Fruit fly (Drosophila melanogaster) whole organism, adult: Measurements from ENCODE around the gene CG13856.

Source experiments
- CG11617 ChIP-seq: fragments of 200-800 bp; sonication (Bioruptor generic); optimal IDR thresholded peaks from 2 replicates; lab custom pipeline; 2017; ENCODE audit warnings: mild to moderate bottlenecking, missing biosample characterization, missing genetic modification reagents, missing genetic modification characterization
- CG12768 ChIP-seq: fragments of 200-800 bp; sonication (Bioruptor generic); optimal IDR thresholded peaks from 2 replicates; lab custom pipeline; 2017; ENCODE audit warnings: missing biosample characterization, missing genetic modification characterization, mild to moderate bottlenecking, moderate library complexity, missing genetic modification reagents
- CG14711 ChIP-seq: fragments of 200-800 bp; sonication (Bioruptor generic); optimal IDR thresholded peaks from 2 replicates; lab custom pipeline; 2018; ENCODE audit warnings: missing biosample characterization, mild to moderate bottlenecking, missing genetic modification characterization, moderate library complexity
- CG1620 ChIP-seq: fragments of 200-800 bp; sonication (Bioruptor generic); optimal IDR thresholded peaks from 2 replicates; lab custom pipeline; 2016; ENCODE audit warnings: missing biosample characterization, missing genetic modification characterization
- CG33017 ChIP-seq: fragments of 200-800 bp; sonication (Bioruptor generic); optimal IDR thresholded peaks from 2 replicates; lab custom pipeline; 2018; ENCODE audit warnings: missing biosample characterization, mild to moderate bottlenecking, missing genetic modification characterization, moderate library complexity
- CG5204 ChIP-seq: fragments of 200-800 bp; sonication (Bioruptor generic); optimal IDR thresholded peaks from 2 replicates; lab custom pipeline; 2016; ENCODE audit warnings: missing biosample characterization, missing genetic modification characterization
- CG7045 ChIP-seq: fragments of 200-800 bp; sonication (Bioruptor generic); optimal IDR thresholded peaks from 2 replicates; lab custom pipeline; 2017; ENCODE audit warnings: missing biosample characterization, mild to moderate bottlenecking, missing genetic modification characterization
- CG7101 ChIP-seq: fragments of 200-800 bp; sonication (Bioruptor generic); optimal IDR thresholded peaks from 2 replicates; lab custom pipeline; 2018; ENCODE audit warnings: missing biosample characterization, mild to moderate bottlenecking, missing genetic modification characterization, moderate library complexity
- Clk ChIP-seq: fragments of 200-800 bp; sonication (Bioruptor generic); optimal IDR thresholded peaks from 2 replicates; lab custom pipeline; 2017; ENCODE audit warnings: missing biosample characterization, missing genetic modification characterization
- Crg-1 ChIP-seq: fragments of 200-800 bp; sonication (Bioruptor generic); optimal IDR thresholded peaks from 2 replicates; lab custom pipeline; 2016; ENCODE audit warnings: missing biosample characterization, missing genetic modification characterization
- Hr96 ChIP-seq: fragments of 200-800 bp; sonication (Bioruptor generic); optimal IDR thresholded peaks from 2 replicates; lab custom pipeline; 2016; ENCODE audit warnings: missing biosample characterization, missing genetic modification characterization
- Mnt ChIP-seq: fragments of 200-800 bp; sonication (Bioruptor generic); optimal IDR thresholded peaks from 2 replicates; lab custom pipeline; 2016; ENCODE audit warnings: missing biosample characterization, mild to moderate bottlenecking, missing genetic modification characterization
- bab1 ChIP-seq: fragments of 200-800 bp; sonication (Bioruptor generic); optimal IDR thresholded peaks from 3 replicates; lab custom pipeline; 2019; ENCODE audit warnings: missing biosample characterization, mild to moderate bottlenecking, missing genetic modification characterization, moderate library complexity
- cic ChIP-seq: fragments of 200-800 bp; sonication (Bioruptor generic); optimal IDR thresholded peaks from 2 replicates; lab custom pipeline; 2017; ENCODE audit warnings: missing biosample characterization, mild to moderate bottlenecking, missing genetic modification characterization, moderate library complexity
- cnc ChIP-seq, 2 experiments: fragments of >200 bp; optimal IDR thresholded peaks; 2 replicates each; lab custom pipeline; 2017
- kay ChIP-seq: fragments of 200-800 bp; sonication (Bioruptor generic); peaks from one replicate; lab custom pipeline; 2016; ENCODE audit warnings: missing biosample characterization, missing genetic modification characterization, borderline replicate concordance
- ovo ChIP-seq: fragments of 200-800 bp; sonication (Bioruptor generic); optimal IDR thresholded peaks from 2 replicates; lab custom pipeline; 2016; ENCODE audit warnings: missing biosample characterization, missing genetic modification characterization
- pad ChIP-seq: fragments of 200-800 bp; sonication (Bioruptor generic); optimal IDR thresholded peaks from 3 replicates; lab custom pipeline; 2017; ENCODE audit warnings: missing biosample characterization, missing genetic modification characterization, mild to moderate bottlenecking, moderate library complexity, missing genetic modification reagents
- tj ChIP-seq: fragments of 200-800 bp; sonication (Bioruptor generic); optimal IDR thresholded peaks from 3 replicates; lab custom pipeline; 2017; ENCODE audit warnings: missing biosample characterization, mild to moderate bottlenecking, missing genetic modification characterization, moderate library complexity
- toe ChIP-seq: fragments of 200-800 bp; sonication (Bioruptor generic); optimal IDR thresholded peaks from 2 replicates; lab custom pipeline; 2016; ENCODE audit warnings: missing biosample characterization, missing genetic modification characterization

The CG13856 gene

dm6 chr3R:22365660-22366195, 36.7 kb upstream of the CG13856 start, which contains the start of gene CG5382:
CG5382 (minus strand) TSS chr3R:22365983.
- TF ChIP-seq Crg-1 (GFP tag; lab: Kevin White, UChicago) (no peak), bab1 (GFP tag; lab: Kevin White, UChicago) (peak; percentile 72), CG33017 (no peak), Mnt (GFP tag; lab: Kevin White, UChicago) (no peak), CG5204 (no peak), ovo (GFP tag; lab: Kevin White, UChicago) (no peak)

- peak; percentile 52 for TF ChIP-seq CG14711 (tag; lab: Kevin White, UChicago)
- TF ChIP-seq pad = peak; percentile 16
- TF ChIP-seq ovo (GFP tag; lab: Kevin White, UChicago) = peak; percentile 25
- peak; percentile 48 for TF ChIP-seq CG7101 (tag; lab: Kevin White, UChicago)
- TF ChIP-seq CG33017 = no peak
- TF ChIP-seq tj (GFP tag; lab: Kevin White, UChicago) = peak; percentile 95
- TF ChIP-seq CG1620 (GFP tag; lab: Kevin White, UChicago) = peak; percentile 39
- peak; percentile 34 for TF ChIP-seq Mnt (GFP tag; lab: Kevin White, UChicago)
- peak; percentile 32 for TF ChIP-seq Hr96 (GFP tag; lab: Kevin White, UChicago)
- peak; percentile 35 for TF ChIP-seq CG11617 (GFP tag; lab: Kevin White, UChicago)
- no peak for TF ChIP-seq cic (GFP tag; lab: Kevin White, UChicago)
- peak; percentile 37 for TF ChIP-seq CG12768
- peak; percentile 25 for TF ChIP-seq toe (GFP tag; lab: Kevin White, UChicago)
- TF ChIP-seq CG5204 = no peak
Measured at dm6 chr3R:22367126-22368076, 35.1 kb upstream of the CG13856 start, which contains the start of the genes Polr3F and PyK. Polr3F (minus strand) TSS chr3R:22367373. PyK (plus strand) TSS chr3R:22367536.

- peak; percentile 24 for TF ChIP-seq CG7045 (GFP tag; lab: Kevin White, UChicago)
- no peak for TF ChIP-seq Hr96 (GFP tag; lab: Kevin White, UChicago)
- no peak for TF ChIP-seq toe (GFP tag; lab: Kevin White, UChicago)
- no peak for TF ChIP-seq Crg-1 (GFP tag; lab: Kevin White, UChicago)
- TF ChIP-seq bab1 (GFP tag; lab: Kevin White, UChicago) = no peak
- TF ChIP-seq CG12768 = no peak
- no peak for TF ChIP-seq ovo (GFP tag; lab: Kevin White, UChicago)
- peak; percentile 26 for TF ChIP-seq CG33017
- no peak for TF ChIP-seq cnc (optimal IDR thresholded peaks at IDR 0.05; lab: Kevin White, UChicago)
- no peak for TF ChIP-seq pad
- TF ChIP-seq CG11617 (GFP tag; lab: Kevin White, UChicago) = peak; percentile 22
- no peak for TF ChIP-seq tj (GFP tag; lab: Kevin White, UChicago)
- TF ChIP-seq Clk (GFP tag; lab: Kevin White, UChicago) = no peak
- TF ChIP-seq Mnt (GFP tag; lab: Kevin White, UChicago) = no peak
- TF ChIP-seq CG1620 (GFP tag; lab: Kevin White, UChicago) = no peak
- TF ChIP-seq CG7101 (tag; lab: Kevin White, UChicago) = no peak
- no peak for TF ChIP-seq CG14711 (tag; lab: Kevin White, UChicago)
- peak; percentile 83 for TF ChIP-seq cic (GFP tag; lab: Kevin White, UChicago)
- peak; percentile 60 for TF ChIP-seq kay (GFP tag; lab: Kevin White, UChicago)
- TF ChIP-seq CG5204 = no peak
Measured at dm6 chr3R:22368077-22368776, 34.2 kb upstream of the CG13856 start.

- TF ChIP-seq kay (GFP tag; lab: Kevin White, UChicago) (peak; percentile 79), CG33017 (peak; percentile 30), CG14711 (tag; lab: Kevin White, UChicago) (no peak), CG7045 (GFP tag; lab: Kevin White, UChicago) (peak; percentile 53), bab1 (GFP tag; lab: Kevin White, UChicago) (peak; percentile 2), Hr96 (GFP tag; lab: Kevin White, UChicago) (peak; percentile 72), CG5204 (no peak), ovo (GFP tag; lab: Kevin White, UChicago) (no peak), Mnt (GFP tag; lab: Kevin White, UChicago) (no peak), CG12768 (no peak), Clk (GFP tag; lab: Kevin White, UChicago) (no peak), CG1620 (GFP tag; lab: Kevin White, UChicago) (no peak), cnc (optimal IDR thresholded peaks at IDR 0.05; lab: Kevin White, UChicago) (no peak), cic (GFP tag; lab: Kevin White, UChicago) (no peak), tj (GFP tag; lab: Kevin White, UChicago) (no peak), CG11617 (GFP tag; lab: Kevin White, UChicago) (peak; percentile 19), CG7101 (tag; lab: Kevin White, UChicago) (peak; percentile 52), pad (no peak)
Measured at dm6 chr3R:22368777-22369214, 33.7 kb upstream of the CG13856 start.

- no peak for TF ChIP-seq CG7045 (GFP tag; lab: Kevin White, UChicago)
- TF ChIP-seq CG14711 (tag; lab: Kevin White, UChicago) = no peak
- no peak for TF ChIP-seq tj (GFP tag; lab: Kevin White, UChicago)
- TF ChIP-seq ovo (GFP tag; lab: Kevin White, UChicago) = no peak
- TF ChIP-seq kay (GFP tag; lab: Kevin White, UChicago) = no peak
- no peak for TF ChIP-seq Mnt (GFP tag; lab: Kevin White, UChicago)
- no peak for TF ChIP-seq pad
- no peak for TF ChIP-seq CG33017
- no peak for TF ChIP-seq cic (GFP tag; lab: Kevin White, UChicago)
- TF ChIP-seq bab1 (GFP tag; lab: Kevin White, UChicago) = no peak
- no peak for TF ChIP-seq toe (GFP tag; lab: Kevin White, UChicago)
- TF ChIP-seq CG12768 = no peak
- TF ChIP-seq Clk (GFP tag; lab: Kevin White, UChicago) = no peak
- no peak for TF ChIP-seq CG5204
- TF ChIP-seq CG11617 (GFP tag; lab: Kevin White, UChicago) = no peak
- TF ChIP-seq CG1620 (GFP tag; lab: Kevin White, UChicago) = no peak
- TF ChIP-seq cnc (optimal IDR thresholded peaks at IDR 0.05; lab: Kevin White, UChicago) = no peak
- no peak for TF ChIP-seq Crg-1 (GFP tag; lab: Kevin White, UChicago)
Measured at dm6 chr3R:22372535-22372934, 29.9 kb upstream of the CG13856 start, which contains the start of gene CG7069. CG7069 (plus strand) TSS chr3R:22372835.
